Worm (Caenorhabditis elegans): ENCODE results near the gene madf-1.

DNA sequence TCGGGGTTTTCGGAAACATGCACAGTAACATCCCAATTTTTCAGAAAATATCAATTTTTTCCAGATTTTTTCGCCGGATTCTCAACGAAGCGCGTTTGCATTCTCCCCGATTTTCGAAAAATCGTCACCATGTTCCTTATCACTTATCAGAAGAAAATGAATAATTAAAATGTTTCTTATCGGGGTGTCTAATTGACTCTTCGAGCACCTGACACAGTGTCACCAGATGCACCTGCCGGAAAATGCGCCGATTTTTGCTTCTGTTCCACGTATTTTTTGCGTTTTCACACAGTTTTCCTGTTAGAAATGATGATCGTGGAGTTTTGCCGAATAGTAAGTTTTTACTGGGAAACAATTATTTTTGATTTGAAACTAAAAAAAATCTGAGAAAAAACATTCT, 23.8 kb upstream of the madf-1 start:
- TF ChIP-seq ama-1 (optimal IDR thresholded peaks at IDR 0.05) = no peak
- TF ChIP-seq hnd-1 (tag; optimal IDR thresholded peaks at IDR 0.05) = no peak
- TF ChIP-seq hmg-4 (GFP tag; optimal IDR thresholded peaks at IDR 0.05) = no peak

Measured in whole organism, early embryonic.